Fruit fly (Drosophila melanogaster): ENCODE results near the gene drongo.

- TF ChIP-seq Sin3A (optimal IDR thresholded peaks at IDR 0.05) = no peak
- TF ChIP-seq ttk (optimal IDR thresholded peaks at IDR 0.05) = no peak
- TF ChIP-seq psq (optimal IDR thresholded peaks at IDR 0.05) = no peak
- no peak for TF ChIP-seq Myc (optimal IDR thresholded peaks at IDR 0.05)
- TF ChIP-seq insv (optimal IDR thresholded peaks at IDR 0.05) = no peak
- no peak for TF ChIP-seq h (optimal IDR thresholded peaks at IDR 0.05)
Observed at dm6 chr2L:845341-846004, 5.4 kb downstream of the drongo start.
